Worm (Caenorhabditis elegans) whole organism, L4 larva: Measurements from ENCODE around the gene coa-7.

Experiments used
- F26F4.8 ChIP-seq: fragments of 200-800 bp; sonication (Bioruptor generic); conservative IDR thresholded peaks from 2 replicates; pipeline ENCODE4 v1.3.6; 2022; ENCODE audit warnings: missing genetic modification characterization, missing compliant biosample characterization
- F37D6.2 ChIP-seq: sonication (generic microtip); optimal IDR thresholded peaks from 2 replicates; lab custom pipeline; 2016; ENCODE audit warnings: mild to moderate bottlenecking, missing genetic modification characterization, missing compliant biosample characterization
- F49E8.2 ChIP-seq: sonication (generic microtip); optimal IDR thresholded peaks from 2 replicates; lab custom pipeline; 2016; ENCODE audit warnings: missing compliant biosample characterization, mild to moderate bottlenecking, missing genetic modification characterization, borderline replicate concordance
- T26A8.4 ChIP-seq: fragments of 200-800 bp; sonication (Bioruptor generic); IDR thresholded peaks from 2 replicates; pipeline ENCODE4 v1.3.6; 2022; ENCODE audit warnings: missing genetic modification characterization, missing compliant biosample characterization
- Y105C5A.15 ChIP-seq: fragments of 200-800 bp; sonication (Bioruptor generic); IDR thresholded peaks from 2 replicates; pipeline ENCODE4 v1.3.6; 2022; ENCODE audit warnings: missing genetic modification characterization, missing compliant biosample characterization
- Y48G9A.11 ChIP-seq: fragments of 200-800 bp; sonication (Bioruptor generic); IDR thresholded peaks from 2 replicates; pipeline ENCODE4 v1.3.6; 2022; ENCODE audit warnings: missing genetic modification reagents, missing genetic modification characterization, missing compliant biosample characterization
- Y5F2A.4 ChIP-seq: fragments of 200-800 bp; sonication (Bioruptor generic); optimal IDR thresholded peaks from 2 replicates; lab custom pipeline; 2018; ENCODE audit warnings: mild to moderate bottlenecking, missing genetic modification characterization, missing compliant biosample characterization
- ZK337.2 ChIP-seq: fragments of 200-800 bp; sonication (Bioruptor generic); IDR thresholded peaks from 2 replicates; pipeline ENCODE4 v1.3.6; 2022; ENCODE audit warnings: missing genetic modification reagents, missing genetic modification characterization, missing compliant biosample characterization
- aha-1 ChIP-seq: fragments of 150-350 bp; peaks from one replicate; lab custom pipeline; 2014; ENCODE audit warnings: missing biosample characterization, missing genetic modification characterization
- aly-2 ChIP-seq: sonication (generic microtip); optimal IDR thresholded peaks from 2 replicates; lab custom pipeline; 2018; ENCODE audit warnings: missing biosample characterization, missing genetic modification characterization
- arid-1 ChIP-seq: fragments of 200-800 bp; sonication (Bioruptor generic); conservative IDR thresholded peaks from 2 replicates; pipeline ENCODE4 v1.3.6; 2022; ENCODE audit warnings: missing genetic modification reagents, missing genetic modification characterization, missing compliant biosample characterization
- ceh-44 ChIP-seq: fragments of 200-800 bp; sonication (Bioruptor generic); IDR thresholded peaks from 2 replicates; pipeline ENCODE4 v1.3.6; 2022; ENCODE audit warnings: missing genetic modification reagents, missing genetic modification characterization, missing compliant biosample characterization
- ceh-82 ChIP-seq: sonication (generic microtip); optimal IDR thresholded peaks from 2 replicates; lab custom pipeline; 2017; ENCODE audit warnings: missing biosample characterization, missing genetic modification characterization
- ces-1 ChIP-seq: fragments of 150-350 bp; sonication (generic microtip); optimal IDR thresholded peaks from 4 replicates; lab custom pipeline; 2014; ENCODE audit warnings: missing biosample characterization, missing genetic modification reagents, missing genetic modification characterization
- daf-16 ChIP-seq, 3 experiments: sonication (generic microtip); optimal IDR thresholded peaks; 2 replicates each; lab custom pipeline; 2016 to 2017; ENCODE audit warnings: missing genetic modification characterization in 3 of 3, missing genetic modification reagents in 3 of 3, mild to moderate bottlenecking in 2 of 3, missing compliant biosample characterization in 2 of 3, missing biosample characterization in 1 of 3, moderate library complexity in 1 of 3
- daf-19 ChIP-seq: fragments of 200-800 bp; sonication (Bioruptor generic); conservative IDR thresholded peaks from 2 replicates; pipeline ENCODE4 v1.3.6; 2022; ENCODE audit warnings: missing genetic modification characterization, missing compliant biosample characterization
- dmd-9 ChIP-seq: fragments of 200-800 bp; sonication (Bioruptor generic); IDR thresholded peaks from 2 replicates; pipeline ENCODE4 v1.3.6; 2022; ENCODE audit warnings: missing genetic modification reagents, missing genetic modification characterization, missing compliant biosample characterization
- duxl-1 ChIP-seq: sonication (generic microtip); optimal IDR thresholded peaks from 2 replicates; lab custom pipeline; 2016; ENCODE audit warnings: mild to moderate bottlenecking, missing genetic modification characterization, moderate library complexity, missing compliant biosample characterization; ENCODE audit not compliant: poor library complexity
- dve-1 ChIP-seq: sonication (generic microtip); optimal IDR thresholded peaks from 2 replicates; lab custom pipeline; 2017; ENCODE audit warnings: antibody characterized with exemption, mild to moderate bottlenecking, missing genetic modification characterization, missing compliant biosample characterization; ENCODE audit not compliant: insufficient read depth
- egl-43 ChIP-seq: fragments of 200-800 bp; sonication (Bioruptor generic); IDR thresholded peaks from 2 replicates; pipeline ENCODE4 v1.3.6; 2022; ENCODE audit warnings: missing genetic modification reagents, missing genetic modification characterization, missing compliant biosample characterization
- fkh-10 ChIP-seq: fragments of 150-350 bp; optimal IDR thresholded peaks from 2 replicates; lab custom pipeline; 2014; ENCODE audit warnings: missing biosample characterization, missing genetic modification reagents, missing genetic modification characterization
- fos-1 ChIP-seq: fragments of 150-350 bp; optimal IDR thresholded peaks from 2 replicates; lab custom pipeline; 2014; ENCODE audit warnings: missing biosample characterization, missing genetic modification characterization
- gei-8 ChIP-seq: fragments of 200-800 bp; sonication (Bioruptor generic); optimal IDR thresholded peaks from 2 replicates; lab custom pipeline; 2018; ENCODE audit warnings: mild to moderate bottlenecking, missing genetic modification characterization, missing compliant biosample characterization
- hlh-30 ChIP-seq: sonication (generic microtip); optimal IDR thresholded peaks from 2 replicates; lab custom pipeline; 2017; ENCODE audit warnings: antibody characterized with exemption, mild to moderate bottlenecking, missing genetic modification characterization, missing compliant biosample characterization; ENCODE audit not compliant: insufficient read depth
- hmg-1.1 ChIP-seq: fragments of 200-800 bp; sonication (Bioruptor generic); IDR thresholded peaks from 2 replicates; pipeline ENCODE4 v1.3.6; 2022; ENCODE audit warnings: missing genetic modification reagents, missing genetic modification characterization, missing compliant biosample characterization
- lin-1 ChIP-seq: fragments of 200-800 bp; sonication (Bioruptor generic); IDR thresholded peaks from 2 replicates; pipeline ENCODE4 v1.3.6; 2022; ENCODE audit warnings: missing genetic modification reagents, missing genetic modification characterization, missing compliant biosample characterization
- lin-29 ChIP-seq: fragments of 200-800 bp; sonication (Bioruptor generic); IDR thresholded peaks from 2 replicates; pipeline ENCODE4 v1.3.6; 2022; ENCODE audit warnings: missing genetic modification reagents, missing genetic modification characterization, missing compliant biosample characterization
- lin-38 ChIP-seq: fragments of 200-800 bp; sonication (Bioruptor generic); IDR thresholded peaks from 2 replicates; pipeline ENCODE4 v1.3.6; 2022; ENCODE audit warnings: missing genetic modification reagents, missing genetic modification characterization, missing compliant biosample characterization
- lin-39 ChIP-seq: fragments of 150-350 bp; optimal IDR thresholded peaks from 2 replicates; lab custom pipeline; 2014; ENCODE audit warnings: missing biosample characterization, missing genetic modification reagents, missing genetic modification characterization
- lir-3 ChIP-seq: sonication (generic microtip); optimal IDR thresholded peaks from 2 replicates; lab custom pipeline; 2016; ENCODE audit warnings: mild to moderate bottlenecking, missing genetic modification characterization, missing compliant biosample characterization
- lsy-2 ChIP-seq, 2 experiments: fragments of 150-350 bp in 1 of 2; sonication (generic microtip) in 1 of 2; optimal IDR thresholded peaks; 2 replicates each; lab custom pipeline; 2014 to 2017; ENCODE audit warnings: missing biosample characterization in 2 of 2, missing genetic modification characterization in 2 of 2
- madf-9 ChIP-seq: fragments of 200-800 bp; sonication (Bioruptor generic); conservative IDR thresholded peaks from 2 replicates; pipeline ENCODE4 v1.3.6; 2022; ENCODE audit warnings: missing genetic modification reagents, missing genetic modification characterization, missing compliant biosample characterization
- mep-1 ChIP-seq: fragments of 150-350 bp; sonication (generic microtip); optimal IDR thresholded peaks from 3 replicates; lab custom pipeline; 2014; ENCODE audit warnings: missing biosample characterization, missing genetic modification characterization
- mes-2 ChIP-seq: sonication (generic microtip); optimal IDR thresholded peaks from 2 replicates; lab custom pipeline; 2016; ENCODE audit warnings: missing genotype, mild to moderate bottlenecking, missing genetic modification characterization, missing compliant biosample characterization; ENCODE audit not compliant: poor library complexity, severe bottlenecking
- mxl-2 ChIP-seq: fragments of 200-800 bp; sonication (Bioruptor generic); conservative IDR thresholded peaks from 2 replicates; pipeline ENCODE4 v1.3.6; 2022; ENCODE audit warnings: missing genetic modification reagents, missing genetic modification characterization, missing compliant biosample characterization
- mxl-3 ChIP-seq: fragments of 200-800 bp; sonication (Bioruptor generic); optimal IDR thresholded peaks from 2 replicates; lab custom pipeline; 2018; ENCODE audit warnings: mild to moderate bottlenecking, missing genetic modification characterization, missing compliant biosample characterization
- nhr-10 ChIP-seq: fragments of 150-350 bp; optimal IDR thresholded peaks from 2 replicates; lab custom pipeline; 2014; ENCODE audit warnings: missing biosample characterization, missing genetic modification characterization
- nhr-28 ChIP-seq: fragments of 150-350 bp; optimal IDR thresholded peaks from 2 replicates; lab custom pipeline; 2014; ENCODE audit warnings: missing biosample characterization, missing genetic modification characterization
- sdz-12 ChIP-seq: fragments of 200-800 bp; sonication (Bioruptor generic); optimal IDR thresholded peaks from 2 replicates; lab custom pipeline; 2018; ENCODE audit warnings: mild to moderate bottlenecking, missing genetic modification characterization, missing compliant biosample characterization
- skn-1 ChIP-seq: fragments of 150-350 bp; optimal IDR thresholded peaks from 2 replicates; lab custom pipeline; 2014; ENCODE audit warnings: missing biosample characterization, missing genetic modification characterization
- snpc-1.2 ChIP-seq: fragments of 200-800 bp; sonication (Bioruptor generic); IDR thresholded peaks from 2 replicates; pipeline ENCODE4 v1.3.6; 2022; ENCODE audit warnings: missing genetic modification reagents, missing genetic modification characterization, missing compliant biosample characterization
- snpc-4 ChIP-seq: fragments of 150-350 bp; optimal IDR thresholded peaks from 2 replicates; lab custom pipeline; 2014; ENCODE audit warnings: missing biosample characterization, missing genetic modification characterization
- spr-1 ChIP-seq: sonication (generic microtip); optimal IDR thresholded peaks from 2 replicates; lab custom pipeline; 2016; ENCODE audit warnings: mild to moderate bottlenecking, missing genetic modification characterization, missing compliant biosample characterization
- tra-1 ChIP-seq: fragments of 200-800 bp; sonication (Bioruptor generic); IDR thresholded peaks from 2 replicates; pipeline ENCODE4 v1.3.6; 2022; ENCODE audit warnings: missing genetic modification reagents, missing genetic modification characterization, missing compliant biosample characterization
- ztf-11 ChIP-seq: fragments of 150-350 bp; optimal IDR thresholded peaks from 2 replicates; lab custom pipeline; 2014; ENCODE audit warnings: missing biosample characterization, missing genetic modification characterization
- ztf-7 ChIP-seq: fragments of 150-350 bp; optimal IDR thresholded peaks from 2 replicates; lab custom pipeline; 2014; ENCODE audit warnings: missing biosample characterization, missing genetic modification characterization

Gene coa-7

DNA sequence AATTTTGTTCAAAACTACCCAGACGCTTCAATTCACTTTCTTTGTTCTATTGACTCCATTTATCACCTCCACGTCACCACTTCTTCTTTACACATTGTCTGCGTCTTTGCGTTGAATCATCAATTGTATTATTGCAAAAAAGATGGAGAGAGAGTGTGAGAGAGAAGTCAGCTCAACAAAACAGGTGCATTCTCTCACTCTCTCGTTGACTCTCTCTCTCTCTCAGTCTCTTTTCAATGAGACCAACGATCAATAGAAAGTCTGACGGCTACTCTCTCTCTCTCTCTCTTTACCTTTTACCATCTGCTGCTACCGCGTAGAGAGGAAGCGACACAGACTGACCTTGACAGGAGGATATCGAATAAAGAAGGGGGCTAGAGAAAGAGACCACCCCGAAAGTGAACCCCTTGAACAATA is 15.2 kb downstream of the coa-7 start (continued):
- TF ChIP-seq fkh-10 (GFP tag; lab: Kevin White, UChicago), result peak; percentile 37
- TF ChIP-seq daf-19, result no peak
- TF ChIP-seq fos-1 (tag; lab: Kevin White, UChicago), result peak; percentile 64
- TF ChIP-seq mes-2 (tag; lab: Kevin White, UChicago), result peak; percentile 74
- no peak for TF ChIP-seq Y5F2A.4 (GFP tag; lab: Kevin White, UChicago)
- TF ChIP-seq duxl-1 (tag; lab: Kevin White, UChicago), result peak; percentile 56
- TF ChIP-seq aha-1 (tag; lab: Kevin White, UChicago), result peak; percentile 96
- TF ChIP-seq tra-1 (GFP tag; lab: Robert Waterston, UW), result peak; percentile 57; the same call in 1 of the 2 replicates

DNA sequence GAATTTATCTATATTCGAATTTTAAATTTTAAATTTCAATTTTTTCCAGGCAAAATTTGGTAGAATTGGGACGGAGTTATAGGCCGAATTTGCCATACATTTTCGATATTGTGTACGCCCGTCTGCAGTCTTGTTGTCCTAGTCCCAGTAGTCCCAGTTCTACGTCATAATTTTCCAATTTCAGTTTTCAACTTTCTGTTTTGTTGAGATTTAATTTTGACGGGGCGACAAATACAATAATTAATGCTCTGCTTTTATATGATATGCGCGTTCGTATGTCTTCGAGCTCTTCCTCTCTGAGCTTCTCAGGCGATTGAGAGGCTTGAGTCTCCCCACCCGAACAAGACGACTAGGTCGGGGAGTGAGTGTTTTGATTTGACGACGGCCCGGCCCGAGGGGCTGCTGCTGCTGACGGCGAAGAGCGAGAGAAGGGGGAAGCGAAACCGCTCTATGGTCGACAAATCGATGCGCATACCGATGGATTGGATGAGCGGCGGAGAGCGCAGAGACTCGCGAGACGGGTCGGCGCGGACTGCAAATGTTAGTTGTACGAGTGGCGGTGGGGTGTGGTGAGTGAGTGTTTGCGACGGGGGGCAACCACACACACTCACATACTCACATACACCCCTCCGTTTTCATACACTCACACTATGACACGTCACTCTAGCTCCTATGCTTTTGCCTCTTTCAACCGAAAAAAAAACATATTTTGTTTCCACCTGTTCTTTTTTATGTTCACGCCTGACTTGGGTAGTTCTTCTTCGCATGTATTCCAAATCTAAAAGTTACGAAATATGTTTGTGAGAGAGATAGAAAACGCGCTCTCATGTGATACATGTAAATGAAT is 16.0 kb downstream of the coa-7 start:
- TF ChIP-seq dmd-9 (GFP tag; lab: Robert Waterston, UW), result no peak
- no peak for TF ChIP-seq sdz-12 (GFP tag; lab: Kevin White, UChicago)
- no peak for TF ChIP-seq ces-1
- no peak for TF ChIP-seq aly-2 (tag; lab: Kevin White, UChicago)
- TF ChIP-seq spr-1 (tag; lab: Kevin White, UChicago), result peak; percentile 67
- TF ChIP-seq F26F4.8 (GFP tag; lab: Robert Waterston, UW), result no peak
- TF ChIP-seq nhr-10 (tag; lab: Kevin White, UChicago), result peak; percentile 37
- TF ChIP-seq ceh-44 (GFP tag; lab: Robert Waterston, UW), result 0 out of 2 replicates have a peak, but pooled peaks have one; percentile 29
- TF ChIP-seq daf-16 (GFP tag; optimal IDR thresholded peaks at IDR 0.05; lab: Kevin White, UChicago), result peak in 1 of 2 experiments; percentile 20
- peak; percentile 30 for TF ChIP-seq daf-16 (tag; optimal IDR thresholded peaks at IDR 0.05; lab: Kevin White, UChicago)
- peak; percentile 97 for TF ChIP-seq aha-1 (tag; lab: Kevin White, UChicago)
- TF ChIP-seq ztf-11 (tag; lab: Kevin White, UChicago), result no peak
- TF ChIP-seq gei-8 (GFP tag; lab: Kevin White, UChicago), result no peak
- TF ChIP-seq lin-1 (GFP tag; lab: Robert Waterston, UW), result peak; percentile 60
- peak; percentile 57 for TF ChIP-seq dve-1 (tag; lab: Kevin White, UChicago)
- peak; percentile 79 for TF ChIP-seq nhr-28
- TF ChIP-seq mep-1 (tag; lab: Kevin White, UChicago), result peak; percentile 90
- TF ChIP-seq hlh-30 (tag; lab: Kevin White, UChicago), result peak; percentile 78
- peak; percentile 82 for TF ChIP-seq T26A8.4 (GFP tag; lab: Robert Waterston, UW)
- no peak for TF ChIP-seq Y105C5A.15 (GFP tag; lab: Robert Waterston, UW)
- TF ChIP-seq Y48G9A.11, result no peak
- TF ChIP-seq arid-1 (GFP tag; lab: Robert Waterston, UW), result peak; percentile 70
- TF ChIP-seq egl-43 (GFP tag; lab: Robert Waterston, UW), result peak; percentile 90
- TF ChIP-seq mxl-3 (GFP tag; lab: Kevin White, UChicago), result peak; percentile 89
- no peak for TF ChIP-seq lin-29
- TF ChIP-seq mxl-2 (GFP tag; lab: Robert Waterston, UW), result 0 out of 2 replicates have a peak, but pooled peaks have one; percentile 25
- TF ChIP-seq lin-38, result peak; percentile 59
- TF ChIP-seq hmg-1.1, result peak; percentile 88
- no peak for TF ChIP-seq ztf-7 (tag; lab: Kevin White, UChicago)
- peak; percentile 56 to 74 for TF ChIP-seq lsy-2 (tag; optimal IDR thresholded peaks at IDR 0.05; lab: Kevin White, UChicago)
- TF ChIP-seq lir-3 (tag; lab: Kevin White, UChicago), result no peak
- TF ChIP-seq ceh-82 (tag; lab: Kevin White, UChicago), result no peak
- peak; percentile 60; the same call in 1 of the 2 replicates for TF ChIP-seq madf-9
- peak; percentile 36 for TF ChIP-seq fkh-10 (GFP tag; lab: Kevin White, UChicago)
- no peak for TF ChIP-seq skn-1 (tag; lab: Kevin White, UChicago)
- TF ChIP-seq snpc-1.2 (GFP tag; lab: Robert Waterston, UW), result peak; percentile 62
- TF ChIP-seq lin-39 (tag; lab: Kevin White, UChicago), result no peak
- peak; percentile 66 for TF ChIP-seq F37D6.2 (tag; lab: Kevin White, UChicago)
- peak; percentile 10; the same call in 1 of the 2 replicates for TF ChIP-seq ZK337.2 (GFP tag; lab: Robert Waterston, UW)
- TF ChIP-seq F49E8.2, result no peak
- no peak for TF ChIP-seq snpc-4 (tag; lab: Kevin White, UChicago)
